Fruit fly (Drosophila melanogaster): ENCODE measurements around the gene Nemp.

Gene Nemp

dm6 chrX:16703747-16704146 is 48.9 kb upstream of the Nemp start, which contains the start of the genes CG9673 and CG4653 (continued):
- TF ChIP-seq eyg (GFP tag; optimal IDR thresholded peaks at IDR 0.05) (no peak), abd-A (tag; optimal IDR thresholded peaks at IDR 0.05) (no peak), Tbp (GFP tag; optimal IDR thresholded peaks at IDR 0.05) (no peak), cwo (GFP tag; optimal IDR thresholded peaks at IDR 0.05) (peak; percentile 62), Fer2 (tag; optimal IDR thresholded peaks at IDR 0.05) (no peak), gce (GFP tag; IDR thresholded peaks at IDR 0.05) (no peak), jigr1 (GFP tag; IDR thresholded peaks at IDR 0.05) (no peak), pros (GFP tag; optimal IDR thresholded peaks at IDR 0.05) (no peak), exex (tag; optimal IDR thresholded peaks at IDR 0.05) (peak; percentile 68), ind (GFP tag; optimal IDR thresholded peaks at IDR 0.05) (no peak), schlank (tag; optimal IDR thresholded peaks at IDR 0.05) (no peak), CG10959 (GFP tag; IDR thresholded peaks at IDR 0.05) (no peak), grau (tag; optimal IDR thresholded peaks at IDR 0.05) (no peak), CG12769 (tag; optimal IDR thresholded peaks at IDR 0.05) (no peak), CG17912 (GFP tag; optimal IDR thresholded peaks at IDR 0.05) (no peak), CG3838 (GFP tag; optimal IDR thresholded peaks at IDR 0.05) (no peak), Dip3 (GFP tag; optimal IDR thresholded peaks at IDR 0.05) (no peak), Neu2 (GFP tag; optimal IDR thresholded peaks at IDR 0.05; ENCODE audit: borderline replicate concordance) (no peak), HHEX (GFP tag; optimal IDR thresholded peaks at IDR 0.05) (no peak), mirr (GFP tag; optimal IDR thresholded peaks at IDR 0.05) (peak; percentile 5), HmgZ (tag; optimal IDR thresholded peaks at IDR 0.05) (no peak), cas (GFP tag; IDR thresholded peaks at IDR 0.05) (no peak), cg (GFP tag; optimal IDR thresholded peaks at IDR 0.05) (no peak), CG4707 (GFP tag; optimal IDR thresholded peaks at IDR 0.05) (no peak), CG3407 (GFP tag; optimal IDR thresholded peaks at IDR 0.05) (no peak), GATAe (GFP tag; conservative IDR thresholded peaks at IDR 0.05) (peak; percentile 64), CG17385 (GFP tag; optimal IDR thresholded peaks at IDR 0.05) (no peak), CG4854 (GFP tag; optimal IDR thresholded peaks at IDR 0.05) (no peak)

dm6 chrX:16701941-16702340 is 47.1 kb upstream of the Nemp start, which contains the start of gene sphe:
Gene sphe (minus strand): TSS chrX:16701972.
- TF ChIP-seq NfI (GFP tag; optimal IDR thresholded peaks at IDR 0.05) (no peak), CG7987 (GFP tag; optimal IDR thresholded peaks at IDR 0.05) (no peak), GATAe (GFP tag; conservative IDR thresholded peaks at IDR 0.05) (peak; percentile 46), grn (GFP tag; optimal IDR thresholded peaks at IDR 0.05) (peak; percentile 35), exex (tag; optimal IDR thresholded peaks at IDR 0.05) (peak; percentile 61), Hmr (GFP tag; optimal IDR thresholded peaks at IDR 0.05) (no peak), sug (tag; optimal IDR thresholded peaks at IDR 0.05) (peak; percentile 9), CG6854 (GFP tag; optimal IDR thresholded peaks at IDR 0.05) (no peak)

dm6 chrX:16700070-16700469 is 45.3 kb upstream of the Nemp start, which contains the start of gene CG9676:
Gene CG9676 (minus strand): TSS chrX:16700170.
- TF ChIP-seq Sin3A (optimal IDR thresholded peaks at IDR 0.05) (no peak), fd102C (GFP tag; optimal IDR thresholded peaks at IDR 0.05) (no peak), Poxn (GFP tag; IDR thresholded peaks at IDR 0.05) (no peak), CG15601 (tag; optimal IDR thresholded peaks at IDR 0.05) (no peak), Vsx1 (GFP tag; optimal IDR thresholded peaks at IDR 0.05) (no peak), ewg (GFP tag; optimal IDR thresholded peaks at IDR 0.05) (no peak), CG2120 (GFP tag; optimal IDR thresholded peaks at IDR 0.05) (no peak), ac (GFP tag; optimal IDR thresholded peaks at IDR 0.05) (no peak), CG6683 (GFP tag; optimal IDR thresholded peaks at IDR 0.05) (no peak), CG3163 (GFP tag; optimal IDR thresholded peaks at IDR 0.05) (no peak), CG10209 (GFP tag; optimal IDR thresholded peaks at IDR 0.05) (no peak), CG15011 (GFP tag; optimal IDR thresholded peaks at IDR 0.05) (no peak), Aef1 (GFP tag; IDR thresholded peaks at IDR 0.05) (no peak), CG8281 (tag; optimal IDR thresholded peaks at IDR 0.05) (no peak), zf30C (GFP tag; optimal IDR thresholded peaks at IDR 0.05) (no peak), Hsf (GFP tag; optimal IDR thresholded peaks at IDR 0.05) (no peak), Hr39 (optimal IDR thresholded peaks at IDR 0.05) (no peak)

Measured in whole organism, embryonic.